Worm (Caenorhabditis elegans) whole organism, late embryonic: ENCODE data around the gene hars-1.

Experiments
- F13H6.1 ChIP-seq: sonication (generic microtip); optimal IDR thresholded peaks from 2 replicates; lab custom pipeline; 2016; ENCODE audit warnings: missing genetic modification characterization, missing compliant biosample characterization
- elt-2 ChIP-seq: sonication (generic microtip); optimal IDR thresholded peaks from 2 replicates; lab custom pipeline; 2016; ENCODE audit warnings: missing genetic modification reagents, missing genetic modification characterization, missing compliant biosample characterization
- pat-9 ChIP-seq: fragments of 200-800 bp; sonication (Bioruptor generic); optimal IDR thresholded peaks from 2 replicates; lab custom pipeline; 2018; ENCODE audit warnings: mild to moderate bottlenecking, missing genetic modification characterization, moderate library complexity, missing compliant biosample characterization

- no peak for TF ChIP-seq elt-2 (tag; lab: Kevin White, UChicago)
- TF ChIP-seq F13H6.1 (tag; lab: Kevin White, UChicago) = no peak
- TF ChIP-seq pat-9 (tag; lab: Kevin White, UChicago) = no peak
Observed at ce11 chrIV:10867370-10868146, 8.8 kb downstream of the hars-1 start.
